Fruit fly (Drosophila melanogaster) whole organism: Measurements from ENCODE around the gene CG4968.

Experiments
- EcR ChIP-seq, 2 experiments: fragments of >200 bp; optimal IDR thresholded peaks; 2 replicates each; lab custom pipeline; 2017; ENCODE audit warnings: missing biosample characterization in 2 of 2, missing genetic modification characterization in 2 of 2, missing genetic modification reagents in 2 of 2
- pan ChIP-seq: fragments of >200 bp; optimal IDR thresholded peaks from 2 replicates; lab custom pipeline; 2017
- psq ChIP-seq: fragments of >200 bp; optimal IDR thresholded peaks from 2 replicates; lab custom pipeline; 2017
- usp ChIP-seq: fragments of >200 bp; optimal IDR thresholded peaks from 2 replicates; lab custom pipeline; 2017; ENCODE audit warnings: missing biosample characterization, missing genetic modification characterization, mixed read lengths

DNA sequence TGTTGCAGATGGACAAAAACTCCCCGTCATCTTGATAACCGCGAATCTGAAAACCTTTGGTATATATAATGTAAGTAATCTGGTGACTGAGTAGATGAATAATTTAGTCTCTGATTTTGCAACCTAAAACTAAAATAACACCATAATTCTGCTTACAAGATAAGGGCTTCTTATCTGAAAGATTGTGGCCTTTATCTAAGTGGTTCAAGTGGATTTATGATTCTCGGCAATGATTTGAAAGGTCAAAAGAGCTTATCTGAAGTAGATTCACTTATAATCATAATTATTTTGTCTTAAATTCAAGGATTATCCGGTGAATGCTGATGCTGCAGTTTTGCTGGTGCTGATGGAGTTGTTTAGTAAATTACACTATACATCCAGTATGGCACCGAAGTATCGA is 9.2 kb downstream of the CG4968 start:
- TF ChIP-seq psq (lab: Kevin White, UChicago) (no peak), EcR (GFP tag; optimal IDR thresholded peaks at IDR 0.05; lab: Kevin White, UChicago) (no peak), pan (lab: Kevin White, UChicago) (no peak), usp (GFP tag; lab: Kevin White, UChicago) (no peak)
